Worm (Caenorhabditis elegans): ENCODE data around the gene srx-129.

The srx-129 gene

DNA sequence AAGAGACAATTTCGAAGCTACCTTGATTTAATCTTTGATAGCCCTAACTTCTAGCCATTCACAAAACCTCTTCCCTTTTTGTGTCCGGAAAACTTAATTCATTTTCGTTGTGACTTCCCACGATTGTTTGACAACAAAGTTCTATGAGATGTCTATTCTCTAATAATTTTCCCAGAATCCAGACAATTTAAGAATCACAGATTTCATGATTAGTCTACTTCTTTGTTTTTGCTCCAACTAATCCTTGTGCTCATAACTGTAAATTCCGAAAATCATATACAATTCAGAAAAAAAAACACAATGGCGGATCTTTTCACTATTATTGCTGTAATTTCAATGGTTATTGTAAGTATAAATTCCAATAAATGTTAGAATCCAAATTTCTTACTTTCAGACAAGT lies 28.5 kb downstream of the srx-129 start, which contains the start of gene srx-137:
TSS of gene srx-137 (plus strand) at position 301 of the 400 bp plus-strand sequence.
- no peak for TF ChIP-seq ets-4 (tag; optimal IDR thresholded peaks at IDR 0.05)
- TF ChIP-seq gmeb-2 (tag; optimal IDR thresholded peaks at IDR 0.05): no peak
- no peak for TF ChIP-seq ceh-18 (tag; optimal IDR thresholded peaks at IDR 0.05)
- TF ChIP-seq rnt-1 (tag; optimal IDR thresholded peaks at IDR 0.05): no peak
- no peak for TF ChIP-seq nhr-232 (tag; optimal IDR thresholded peaks at IDR 0.05)
- no peak for TF ChIP-seq lim-6 (tag; optimal IDR thresholded peaks at IDR 0.05)
- TF ChIP-seq ceh-2 (tag; optimal IDR thresholded peaks at IDR 0.05): no peak
- TF ChIP-seq K09A11.1 (tag; optimal IDR thresholded peaks at IDR 0.05; ENCODE audit: insufficient read depth): no peak
- no peak for TF ChIP-seq ref-2 (tag; optimal IDR thresholded peaks at IDR 0.05)
- TF ChIP-seq unc-3 (GFP tag; conservative IDR thresholded peaks at IDR 0.05): no peak
- TF ChIP-seq unc-3 (tag; optimal IDR thresholded peaks at IDR 0.05): no peak
- TF ChIP-seq elt-4 (tag; optimal IDR thresholded peaks at IDR 0.05): no peak
- TF ChIP-seq hlh-30 (tag; optimal IDR thresholded peaks at IDR 0.05; ENCODE audit: insufficient read depth): no peak
- no peak for TF ChIP-seq tbx-2 (tag; optimal IDR thresholded peaks at IDR 0.05)
- no peak for TF ChIP-seq fax-1 (tag; optimal IDR thresholded peaks at IDR 0.05)
- TF ChIP-seq hlh-6 (tag; optimal IDR thresholded peaks at IDR 0.05): no peak
- TF ChIP-seq elt-2 (tag; optimal IDR thresholded peaks at IDR 0.05): no peak
- TF ChIP-seq lin-11 (tag; optimal IDR thresholded peaks at IDR 0.05): no peak

DNA sequence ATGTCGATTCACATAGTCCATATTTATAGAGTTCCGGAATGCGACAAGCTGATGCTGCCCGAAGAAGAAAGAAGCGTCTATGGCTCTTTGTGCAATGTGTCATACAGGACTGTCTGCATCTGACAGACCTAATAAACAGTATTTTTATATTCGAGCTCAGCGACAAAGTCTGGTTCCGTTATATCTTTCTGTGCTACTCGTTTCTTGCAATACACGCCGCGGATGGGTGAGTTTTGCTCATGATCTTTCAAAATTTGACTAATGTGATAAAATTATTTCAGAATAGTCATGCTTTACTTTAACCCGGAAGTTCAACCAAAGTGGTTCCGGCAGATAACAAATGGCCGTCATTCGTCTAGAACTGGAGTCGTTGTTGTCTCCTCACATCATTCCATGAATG lies 29.6 kb downstream of the srx-129 start:
- TF ChIP-seq eyg-1 (tag; optimal IDR thresholded peaks at IDR 0.05): no peak
- no peak for TF ChIP-seq dve-1 (tag; optimal IDR thresholded peaks at IDR 0.05)
- no peak for TF ChIP-seq dmd-4 (tag; optimal IDR thresholded peaks at IDR 0.05; ENCODE audit: borderline replicate concordance)
- TF ChIP-seq K09A11.1 (tag; optimal IDR thresholded peaks at IDR 0.05; ENCODE audit: insufficient read depth): no peak
- TF ChIP-seq ceh-24 (tag; optimal IDR thresholded peaks at IDR 0.05): no peak
- TF ChIP-seq tbx-7 (tag; optimal IDR thresholded peaks at IDR 0.05): no peak
- no peak for TF ChIP-seq ceh-48 (tag; optimal IDR thresholded peaks at IDR 0.05)
- no peak for TF ChIP-seq fax-1 (tag; optimal IDR thresholded peaks at IDR 0.05)
- no peak for TF ChIP-seq lin-11 (tag; optimal IDR thresholded peaks at IDR 0.05)
- TF ChIP-seq ttx-3 (tag; optimal IDR thresholded peaks at IDR 0.05): no peak
- no peak for TF ChIP-seq F13H6.1 (tag; optimal IDR thresholded peaks at IDR 0.05)
- no peak for TF ChIP-seq ama-1 (optimal IDR thresholded peaks at IDR 0.05)
- TF ChIP-seq zip-5 (tag; optimal IDR thresholded peaks at IDR 0.05): no peak
- no peak for TF ChIP-seq hlh-13 (GFP tag; optimal IDR thresholded peaks at IDR 0.05)

DNA sequence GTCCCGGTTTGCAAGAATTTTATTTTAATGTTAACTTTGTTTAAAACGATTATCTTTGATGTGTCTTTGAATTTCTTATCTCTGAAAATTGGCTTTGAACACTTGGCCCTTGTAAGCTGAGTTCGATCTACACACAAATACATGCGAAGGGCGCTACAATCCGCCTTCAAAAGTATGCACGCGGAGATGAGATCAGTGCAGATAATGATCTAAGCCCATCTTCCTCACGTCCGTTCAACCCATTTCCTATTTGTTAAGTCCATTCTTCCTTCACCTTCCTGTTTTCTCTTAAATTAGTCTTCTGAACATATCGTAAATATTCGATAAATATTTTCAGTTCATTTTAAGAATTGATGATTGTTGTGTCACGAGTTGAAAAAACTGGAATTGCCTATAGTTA lies 32.3 kb downstream of the srx-129 start, which contains the start of gene nhr-175:
TSS of gene nhr-175 (plus strand) at position 339 of the 400 bp plus-strand sequence.
- TF ChIP-seq ztf-16 (tag; optimal IDR thresholded peaks at IDR 0.05) (no peak), hlh-15 (tag; optimal IDR thresholded peaks at IDR 0.05) (no peak), K09A11.1 (tag; optimal IDR thresholded peaks at IDR 0.05; ENCODE audit: insufficient read depth) (no peak), che-1 (tag; optimal IDR thresholded peaks at IDR 0.05) (no peak), ceh-18 (tag; optimal IDR thresholded peaks at IDR 0.05) (no peak), hlh-6 (tag; optimal IDR thresholded peaks at IDR 0.05) (no peak), hlh-8 (tag; optimal IDR thresholded peaks at IDR 0.05) (no peak), ceh-34 (tag; optimal IDR thresholded peaks at IDR 0.05) (no peak), pha-4 (tag; optimal IDR thresholded peaks at IDR 0.05) (no peak), dve-1 (tag; optimal IDR thresholded peaks at IDR 0.05) (no peak), ceh-30 (tag; optimal IDR thresholded peaks at IDR 0.05) (no peak), unc-3 (GFP tag; conservative IDR thresholded peaks at IDR 0.05) (no peak), unc-3 (tag; optimal IDR thresholded peaks at IDR 0.05) (no peak), eyg-1 (tag; optimal IDR thresholded peaks at IDR 0.05) (no peak), ceh-9 (tag; optimal IDR thresholded peaks at IDR 0.05) (no peak), elt-2 (tag; optimal IDR thresholded peaks at IDR 0.05) (no peak), sox-2 (GFP tag; IDR thresholded peaks at IDR 0.05) (no peak)

DNA sequence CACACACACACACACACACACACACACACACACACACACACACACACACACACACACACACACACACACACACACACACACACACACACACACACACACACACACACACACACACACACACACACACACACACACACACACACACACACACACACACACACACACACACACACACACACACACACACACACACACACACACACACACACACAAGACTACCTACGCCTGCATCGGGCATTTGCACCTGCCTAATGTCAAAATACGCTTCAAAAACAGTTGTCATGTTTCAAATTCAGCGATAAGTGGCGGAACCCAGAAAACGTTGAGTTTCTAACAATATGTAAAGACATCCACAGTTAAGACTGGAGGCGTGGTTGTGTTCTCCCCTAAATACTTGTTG lies 34.8 kb downstream of the srx-129 start:
- TF ChIP-seq pat-9 (tag; optimal IDR thresholded peaks at IDR 0.05) (peak; percentile 50), gmeb-2 (tag; optimal IDR thresholded peaks at IDR 0.05) (peak; percentile 29), ceh-6 (GFP tag; optimal IDR thresholded peaks at IDR 0.05) (peak; percentile 51), ceh-19 (GFP tag; optimal IDR thresholded peaks at IDR 0.05) (peak; percentile 51), lin-11 (tag; optimal IDR thresholded peaks at IDR 0.05) (peak; percentile 33)
